Fruit fly (Drosophila melanogaster) whole organism, adult: Measurements from ENCODE around the gene CG7896.

Source experiments
- CG14711 ChIP-seq: fragments of 200-800 bp; sonication (Bioruptor generic); optimal IDR thresholded peaks from 2 replicates; lab custom pipeline; 2018; ENCODE audit warnings: missing biosample characterization, mild to moderate bottlenecking, missing genetic modification characterization, moderate library complexity
- CG33017 ChIP-seq: fragments of 200-800 bp; sonication (Bioruptor generic); optimal IDR thresholded peaks from 2 replicates; lab custom pipeline; 2018; ENCODE audit warnings: missing biosample characterization, mild to moderate bottlenecking, missing genetic modification characterization, moderate library complexity
- CG7045 ChIP-seq: fragments of 200-800 bp; sonication (Bioruptor generic); optimal IDR thresholded peaks from 2 replicates; lab custom pipeline; 2017; ENCODE audit warnings: missing biosample characterization, mild to moderate bottlenecking, missing genetic modification characterization
- CG7101 ChIP-seq: fragments of 200-800 bp; sonication (Bioruptor generic); optimal IDR thresholded peaks from 2 replicates; lab custom pipeline; 2018; ENCODE audit warnings: missing biosample characterization, mild to moderate bottlenecking, missing genetic modification characterization, moderate library complexity
- Crg-1 ChIP-seq: fragments of 200-800 bp; sonication (Bioruptor generic); optimal IDR thresholded peaks from 2 replicates; lab custom pipeline; 2016; ENCODE audit warnings: missing biosample characterization, missing genetic modification characterization
- Mnt ChIP-seq: fragments of 200-800 bp; sonication (Bioruptor generic); optimal IDR thresholded peaks from 2 replicates; lab custom pipeline; 2016; ENCODE audit warnings: missing biosample characterization, mild to moderate bottlenecking, missing genetic modification characterization
- bab1 ChIP-seq: fragments of 200-800 bp; sonication (Bioruptor generic); optimal IDR thresholded peaks from 3 replicates; lab custom pipeline; 2019; ENCODE audit warnings: missing biosample characterization, mild to moderate bottlenecking, missing genetic modification characterization, moderate library complexity
- kay ChIP-seq: fragments of 200-800 bp; sonication (Bioruptor generic); peaks from one replicate; lab custom pipeline; 2016; ENCODE audit warnings: missing biosample characterization, missing genetic modification characterization, borderline replicate concordance
- ovo ChIP-seq: fragments of 200-800 bp; sonication (Bioruptor generic); optimal IDR thresholded peaks from 2 replicates; lab custom pipeline; 2016; ENCODE audit warnings: missing biosample characterization, missing genetic modification characterization
- pad ChIP-seq: fragments of 200-800 bp; sonication (Bioruptor generic); optimal IDR thresholded peaks from 3 replicates; lab custom pipeline; 2017; ENCODE audit warnings: missing biosample characterization, missing genetic modification characterization, mild to moderate bottlenecking, moderate library complexity, missing genetic modification reagents
- toe ChIP-seq: fragments of 200-800 bp; sonication (Bioruptor generic); optimal IDR thresholded peaks from 2 replicates; lab custom pipeline; 2016; ENCODE audit warnings: missing biosample characterization, missing genetic modification characterization

dm6 chr3R:30037630-30038029, 54.4 kb downstream of the CG7896 start, which contains the start of gene ocn:
- TF ChIP-seq ovo (GFP tag; lab: Kevin White, UChicago): no peak
- no peak for TF ChIP-seq toe
- TF ChIP-seq CG14711 (tag; lab: Kevin White, UChicago): no peak
- no peak for TF ChIP-seq Mnt (GFP tag; lab: Kevin White, UChicago)
- no peak for TF ChIP-seq kay (GFP tag; lab: Kevin White, UChicago)
- TF ChIP-seq CG7101 (tag; lab: Kevin White, UChicago): no peak
- TF ChIP-seq pad (GFP tag; lab: Kevin White, UChicago): no peak
- no peak for TF ChIP-seq CG33017 (tag; lab: Kevin White, UChicago)
- no peak for TF ChIP-seq Crg-1 (GFP tag; lab: Kevin White, UChicago)
- TF ChIP-seq CG7045: no peak
- TF ChIP-seq bab1: no peak
